Worm (Caenorhabditis elegans): Measurements from ENCODE around the gene col-78.

- TF ChIP-seq dao-5 (tag; optimal IDR thresholded peaks at IDR 0.05) (no peak), him-1 (tag; optimal IDR thresholded peaks at IDR 0.05) (no peak)
These were observed 4.3 kb upstream of the col-78 start for ce11 chrII:9148079-9148478.
